Worm (Caenorhabditis elegans) whole organism, young adult: ENCODE results near the gene F35H10.2.

Experiments
- B0019.2 ChIP-seq: fragments of 200-800 bp; sonication (Bioruptor generic); conservative IDR thresholded peaks from 2 replicates; pipeline ENCODE4 v1.3.6; 2022; ENCODE audit warnings: missing genetic modification reagents, missing genetic modification characterization, missing compliant biosample characterization
- B0035.1 ChIP-seq: sonication (generic microtip); optimal IDR thresholded peaks from 2 replicates; lab custom pipeline; 2016; ENCODE audit warnings: missing genetic modification characterization, mild to moderate bottlenecking, missing compliant biosample characterization, missing genotype, missing genetic modification reagents
- C06A6.2 ChIP-seq: fragments of 200-800 bp; sonication (Bioruptor generic); conservative IDR thresholded peaks from 2 replicates; pipeline ENCODE4 v1.3.6; 2022; ENCODE audit warnings: missing genetic modification characterization, missing compliant biosample characterization
- C17E4.6 ChIP-seq: fragments of 200-800 bp; sonication (Bioruptor generic); IDR thresholded peaks from 2 replicates; pipeline ENCODE4 v1.3.6; 2022; ENCODE audit warnings: missing genetic modification reagents, missing genetic modification characterization, missing compliant biosample characterization
- F10E7.11 ChIP-seq: sonication (generic microtip); optimal IDR thresholded peaks from 2 replicates; lab custom pipeline; 2017; ENCODE audit warnings: mild to moderate bottlenecking, missing genetic modification characterization, moderate library complexity, missing compliant biosample characterization
- F23B12.7 ChIP-seq: sonication (generic microtip); optimal IDR thresholded peaks from 2 replicates; lab custom pipeline; 2017; ENCODE audit warnings: missing genetic modification characterization, mild to moderate bottlenecking, missing compliant biosample characterization, antibody characterized with exemption, moderate library complexity; ENCODE audit not compliant: insufficient read depth
- F49E8.2 ChIP-seq: sonication (generic microtip); optimal IDR thresholded peaks from 3 replicates; lab custom pipeline; 2017; ENCODE audit warnings: missing genetic modification characterization, mild to moderate bottlenecking, missing compliant biosample characterization, antibody characterized with exemption, moderate library complexity; ENCODE audit not compliant: insufficient read depth
- F52B5.7 ChIP-seq: sonication (generic microtip); optimal IDR thresholded peaks from 2 replicates; lab custom pipeline; 2016; ENCODE audit warnings: mild to moderate bottlenecking, missing genetic modification characterization, missing compliant biosample characterization
- F55B11.4 ChIP-seq: sonication (generic microtip); optimal IDR thresholded peaks from 2 replicates; lab custom pipeline; 2016; ENCODE audit warnings: missing compliant biosample characterization, missing genetic modification characterization, borderline replicate concordance; ENCODE audit not compliant: insufficient read depth
- K11D2.4 ChIP-seq: fragments of 200-800 bp; sonication (Bioruptor generic); IDR thresholded peaks from 2 replicates; pipeline ENCODE4 v1.3.6; 2022; ENCODE audit warnings: missing genetic modification reagents, missing genetic modification characterization, missing compliant biosample characterization
- K12H6.12 ChIP-seq: fragments of 200-800 bp; sonication (Bioruptor generic); optimal IDR thresholded peaks from 2 replicates; lab custom pipeline; 2018; ENCODE audit warnings: mild to moderate bottlenecking, missing genetic modification characterization, missing compliant biosample characterization
- T26A5.8 ChIP-seq: sonication (generic microtip); optimal IDR thresholded peaks from 2 replicates; lab custom pipeline; 2016; ENCODE audit warnings: missing genetic modification characterization, missing compliant biosample characterization
- Y67H2A.10 ChIP-seq: fragments of 200-800 bp; sonication (Bioruptor generic); conservative IDR thresholded peaks from 2 replicates; pipeline ENCODE4 v1.3.6; 2022; ENCODE audit warnings: missing genetic modification reagents, missing genetic modification characterization, missing compliant biosample characterization
- Y95B8A.8 ChIP-seq: fragments of 200-800 bp; sonication (Bioruptor generic); IDR thresholded peaks from 2 replicates; pipeline ENCODE4 v1.3.6; 2022; ENCODE audit warnings: missing genetic modification reagents, missing genetic modification characterization, missing compliant biosample characterization
- akir-1 ChIP-seq: fragments of 200-800 bp; sonication (Bioruptor generic); optimal IDR thresholded peaks from 2 replicates; lab custom pipeline; 2018; ENCODE audit warnings: mild to moderate bottlenecking, missing genetic modification characterization, moderate library complexity, missing compliant biosample characterization
- ama-1 ChIP-seq, 3 experiments: fragments of 150-350 bp in 1 of 3; sonication (generic microtip) in 2 of 3; optimal IDR thresholded peaks; 2 replicates each; lab custom pipeline; 2014 to 2018; ENCODE audit warnings: missing biosample characterization in 2 of 3, missing genetic modification characterization in 2 of 3, missing genetic modification reagents in 2 of 3
- aptf-3 ChIP-seq: fragments of 200-800 bp; sonication (Bioruptor generic); IDR thresholded peaks from 2 replicates; pipeline ENCODE4 v1.3.6; 2022; ENCODE audit warnings: missing genetic modification characterization, missing compliant biosample characterization
- athp-1 ChIP-seq: sonication (generic microtip); optimal IDR thresholded peaks from 2 replicates; lab custom pipeline; 2017; ENCODE audit warnings: mild to moderate bottlenecking, missing genetic modification characterization, missing compliant biosample characterization
- bed-1 ChIP-seq: fragments of 200-800 bp; sonication (Bioruptor generic); IDR thresholded peaks from 2 replicates; pipeline ENCODE4 v1.3.6; 2022; ENCODE audit warnings: missing genetic modification reagents, missing genetic modification characterization, missing compliant biosample characterization
- ceh-100 ChIP-seq: fragments of 200-800 bp; sonication (Bioruptor generic); IDR thresholded peaks from 2 replicates; pipeline ENCODE4 v1.3.6; 2022; ENCODE audit warnings: missing genetic modification reagents, missing genetic modification characterization, missing compliant biosample characterization
- ceh-27 ChIP-seq: fragments of 200-800 bp; sonication (Bioruptor generic); optimal IDR thresholded peaks from 2 replicates; lab custom pipeline; 2018; ENCODE audit warnings: mild to moderate bottlenecking, missing genetic modification characterization, moderate library complexity, missing compliant biosample characterization
- die-1 ChIP-seq: sonication (generic microtip); optimal IDR thresholded peaks from 2 replicates; lab custom pipeline; 2016; ENCODE audit warnings: missing genotype, mild to moderate bottlenecking, missing genetic modification characterization, missing compliant biosample characterization
- ets-4 ChIP-seq: fragments of 200-800 bp; sonication (Bioruptor generic); optimal IDR thresholded peaks from 2 replicates; lab custom pipeline; 2018; ENCODE audit warnings: mild to moderate bottlenecking, missing genetic modification characterization, missing compliant biosample characterization
- fkh-3 ChIP-seq: sonication (generic microtip); optimal IDR thresholded peaks from 2 replicates; lab custom pipeline; 2016; ENCODE audit warnings: mild to moderate bottlenecking, missing genetic modification characterization, missing compliant biosample characterization
- let-607 ChIP-seq, 2 experiments: fragments of 200-800 bp in 1 of 2; sonication (Bioruptor generic) in 1 of 2; sonication (generic microtip) in 1 of 2; optimal IDR thresholded peaks; 2 replicates each; lab custom pipeline; 2016 to 2018; ENCODE audit warnings: mild to moderate bottlenecking in 2 of 2, missing compliant biosample characterization in 2 of 2, missing genetic modification characterization in 2 of 2, moderate library complexity in 2 of 2, missing genotype in 1 of 2
- lsy-27 ChIP-seq: sonication (generic microtip); optimal IDR thresholded peaks from 2 replicates; lab custom pipeline; 2017; ENCODE audit warnings: missing genetic modification characterization, mild to moderate bottlenecking, missing compliant biosample characterization, antibody characterized with exemption, missing genotype, borderline replicate concordance; ENCODE audit not compliant: insufficient read depth
- madf-3 ChIP-seq: fragments of 200-800 bp; sonication (Bioruptor generic); IDR thresholded peaks from 2 replicates; pipeline ENCODE4 v1.3.6; 2022; ENCODE audit warnings: missing genetic modification reagents, missing genetic modification characterization, missing compliant biosample characterization
- madf-8 ChIP-seq: fragments of 200-800 bp; sonication (Bioruptor generic); conservative IDR thresholded peaks from 2 replicates; pipeline ENCODE4 v1.3.6; 2022; ENCODE audit warnings: missing genetic modification reagents, missing genetic modification characterization, missing compliant biosample characterization
- mel-28 ChIP-seq: sonication (generic microtip); optimal IDR thresholded peaks from 2 replicates; lab custom pipeline; 2016; ENCODE audit warnings: borderline replicate concordance, mild to moderate bottlenecking, missing genetic modification characterization, missing compliant biosample characterization
- mes-4 ChIP-seq: sonication (generic microtip); optimal IDR thresholded peaks from 2 replicates; lab custom pipeline; 2016; ENCODE audit warnings: missing genotype, missing genetic modification characterization, missing compliant biosample characterization
- nfyb-1 ChIP-seq: fragments of 200-800 bp; sonication (Bioruptor generic); IDR thresholded peaks from 2 replicates; pipeline ENCODE4 v1.3.6; 2022; ENCODE audit warnings: missing genetic modification reagents, missing genetic modification characterization, missing compliant biosample characterization
- nhr-179 ChIP-seq: sonication (generic microtip); optimal IDR thresholded peaks from 2 replicates; lab custom pipeline; 2016; ENCODE audit warnings: mild to moderate bottlenecking, missing genetic modification characterization, missing compliant biosample characterization
- nhr-90 ChIP-seq: sonication (generic microtip); optimal IDR thresholded peaks from 2 replicates; lab custom pipeline; 2016; ENCODE audit warnings: missing genotype, mild to moderate bottlenecking, missing genetic modification characterization, missing compliant biosample characterization
- sea-2 ChIP-seq: fragments of 200-800 bp; sonication (Bioruptor generic); IDR thresholded peaks from 2 replicates; pipeline ENCODE4 v1.3.6; 2022; ENCODE audit warnings: missing genetic modification characterization, missing compliant biosample characterization
- snpc-1.1 ChIP-seq: sonication (generic microtip); optimal IDR thresholded peaks from 2 replicates; lab custom pipeline; 2017; ENCODE audit warnings: missing genetic modification characterization, mild to moderate bottlenecking, missing compliant biosample characterization, antibody characterized with exemption, moderate library complexity, missing genotype, missing genetic modification reagents; ENCODE audit not compliant: insufficient read depth
- snpc-4 ChIP-seq, 5 experiments: fragments of 150-350 bp in 1 of 5; sonication (generic microtip) in 4 of 5; optimal IDR thresholded peaks; 2 replicates each; lab custom pipeline; 2014 to 2018; ENCODE audit warnings: missing genetic modification characterization in 5 of 5, missing biosample characterization in 3 of 5, antibody characterized with exemption in 2 of 5, mild to moderate bottlenecking in 2 of 5, missing compliant biosample characterization in 2 of 5, missing genotype in 2 of 5, moderate library complexity in 2 of 5, missing genetic modification reagents in 1 of 5
- somi-1 ChIP-seq: fragments of 200-800 bp; sonication (Bioruptor generic); optimal IDR thresholded peaks from 2 replicates; lab custom pipeline; 2018; ENCODE audit warnings: mild to moderate bottlenecking, missing genetic modification characterization, missing compliant biosample characterization
- tbx-9 ChIP-seq: sonication (generic microtip); optimal IDR thresholded peaks from 2 replicates; lab custom pipeline; 2016; ENCODE audit warnings: borderline replicate concordance, missing genetic modification characterization, inconsistent platforms, missing compliant biosample characterization
- tlf-1 ChIP-seq: fragments of 200-800 bp; sonication (Bioruptor generic); optimal IDR thresholded peaks from 2 replicates; lab custom pipeline; 2018; ENCODE audit warnings: mild to moderate bottlenecking, missing genetic modification characterization, missing compliant biosample characterization
- unc-130 ChIP-seq: sonication (generic microtip); optimal IDR thresholded peaks from 2 replicates; lab custom pipeline; 2016; ENCODE audit warnings: missing genetic modification reagents, missing genetic modification characterization, missing compliant biosample characterization
- xnd-1 ChIP-seq: sonication (generic microtip); optimal IDR thresholded peaks from 2 replicates; lab custom pipeline; 2016; ENCODE audit warnings: missing genotype, missing genetic modification reagents, missing genetic modification characterization, missing compliant biosample characterization
- zfh-2 ChIP-seq: fragments of 200-800 bp; sonication (Bioruptor generic); conservative IDR thresholded peaks from 2 replicates; pipeline ENCODE4 v1.3.6; 2022; ENCODE audit warnings: missing genetic modification reagents, missing genetic modification characterization, missing compliant biosample characterization
- zim-3 ChIP-seq: sonication (generic microtip); optimal IDR thresholded peaks from 2 replicates; lab custom pipeline; 2017; ENCODE audit warnings: mild to moderate bottlenecking, missing genetic modification characterization, moderate library complexity, missing compliant biosample characterization
- ztf-18 ChIP-seq: sonication (generic microtip); optimal IDR thresholded peaks from 2 replicates; lab custom pipeline; 2016; ENCODE audit warnings: missing genotype, mild to moderate bottlenecking, missing genetic modification characterization, missing compliant biosample characterization
- ztf-22 ChIP-seq: fragments of 200-800 bp; sonication (Bioruptor generic); optimal IDR thresholded peaks from 2 replicates; lab custom pipeline; 2018; ENCODE audit warnings: mild to moderate bottlenecking, missing genetic modification characterization, moderate library complexity, missing compliant biosample characterization
- ztf-28 ChIP-seq: fragments of 200-800 bp; sonication (Bioruptor generic); IDR thresholded peaks from 2 replicates; pipeline ENCODE4 v1.3.6; 2022; ENCODE audit warnings: missing genetic modification reagents, missing genetic modification characterization, missing compliant biosample characterization

Gene F35H10.2

DNA sequence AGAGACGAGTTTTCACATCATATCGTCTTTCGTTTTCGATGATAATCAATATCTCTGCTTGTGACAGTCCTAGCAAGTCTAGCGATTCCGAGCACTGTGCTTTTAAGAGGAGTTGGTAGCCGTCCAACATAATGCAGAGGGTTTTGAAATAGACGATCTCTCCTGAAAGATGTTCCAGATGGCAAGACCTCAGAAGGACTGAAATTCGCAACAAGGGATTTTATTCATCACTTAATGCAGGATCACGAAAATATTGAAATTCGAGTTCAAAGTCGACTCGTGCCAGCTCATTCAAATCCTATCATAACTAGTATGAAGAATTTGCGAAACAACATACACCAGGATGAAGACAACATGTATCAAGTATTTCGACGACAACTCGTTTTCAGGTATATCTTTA, 48.5 kb downstream of the F35H10.2 start, which contains the start of gene D2096.7 (continued):
- TF ChIP-seq xnd-1 (tag; lab: Kevin White, UChicago) = peak; percentile 61
- TF ChIP-seq ceh-27 (GFP tag; lab: Kevin White, UChicago) = no peak
- TF ChIP-seq zim-3 (tag; lab: Kevin White, UChicago) = peak; percentile 64
- peak; percentile 46 for TF ChIP-seq K12H6.12
- TF ChIP-seq C06A6.2 = no peak
- TF ChIP-seq bed-1 (GFP tag; lab: Robert Waterston, UW) = peak; percentile 92
- TF ChIP-seq tbx-9 (tag; lab: Kevin White, UChicago) = peak; percentile 91
- no peak for TF ChIP-seq F23B12.7
- TF ChIP-seq F55B11.4 = no peak
- TF ChIP-seq mes-4 (tag; lab: Kevin White, UChicago) = peak; percentile 29
- TF ChIP-seq ztf-28 (GFP tag; lab: Robert Waterston, UW) = no peak
- peak; percentile 93 for TF ChIP-seq T26A5.8 (tag; lab: Kevin White, UChicago)
- TF ChIP-seq C17E4.6 = peak; percentile 76
- TF ChIP-seq mel-28 (tag; lab: Kevin White, UChicago) = no peak
- TF ChIP-seq aptf-3 = peak; percentile 94
- TF ChIP-seq unc-130 (GFP tag; lab: Kevin White, UChicago) = peak; percentile 89
- TF ChIP-seq ets-4 (GFP tag; lab: Kevin White, UChicago) = peak; percentile 69
- peak; percentile 81 for TF ChIP-seq nhr-90 (tag; lab: Kevin White, UChicago)
- TF ChIP-seq madf-3 (GFP tag; lab: Robert Waterston, UW) = peak; percentile 91
- TF ChIP-seq nhr-179 (tag; lab: Kevin White, UChicago) = no peak
- TF ChIP-seq athp-1 (tag; lab: Kevin White, UChicago) = peak; percentile 92
- peak; percentile 78 for TF ChIP-seq die-1 (tag; lab: Kevin White, UChicago)
- TF ChIP-seq tlf-1 (GFP tag; lab: Kevin White, UChicago) = peak; percentile 62
- TF ChIP-seq K11D2.4 (GFP tag; lab: Robert Waterston, UW) = 0 out of 2 replicates have a peak, but pooled peaks have one; percentile 22
- peak; percentile 74 for TF ChIP-seq ceh-100 (GFP tag; lab: Robert Waterston, UW)
- TF ChIP-seq madf-8 (GFP tag; lab: Robert Waterston, UW) = no peak; the same call in 1 of the 2 replicates
- TF ChIP-seq snpc-1.1 (tag; lab: Kevin White, UChicago) = peak; percentile 48
- TF ChIP-seq nfyb-1 (GFP tag; lab: Robert Waterston, UW) = peak; percentile 82
- no peak for TF ChIP-seq akir-1 (GFP tag; lab: Kevin White, UChicago)
- no peak for TF ChIP-seq zfh-2 (GFP tag; lab: Robert Waterston, UW)
- peak; percentile 64; the same call in 1 of the 2 replicates for TF ChIP-seq Y95B8A.8 (GFP tag; lab: Robert Waterston, UW)
- no peak for TF ChIP-seq snpc-4 (GFP tag; optimal IDR thresholded peaks at IDR 0.05; lab: Kevin White, UChicago)
- TF ChIP-seq snpc-4 (tag; optimal IDR thresholded peaks at IDR 0.05; lab: Kevin White, UChicago) = peak in 2 of 4 experiments; percentile 67 to 72
- TF ChIP-seq B0035.1 (tag; lab: Kevin White, UChicago) = peak; percentile 52
- peak; percentile 57 for TF ChIP-seq ztf-18
- TF ChIP-seq let-607 (tag; optimal IDR thresholded peaks at IDR 0.05; lab: Kevin White, UChicago) = peak in 1 of 2 experiments; percentile 47
- TF ChIP-seq lsy-27 (tag; lab: Kevin White, UChicago) = no peak
- TF ChIP-seq ama-1 (optimal IDR thresholded peaks at IDR 0.05; lab: Kevin White, UChicago) = peak; percentile 74
- peak; percentile 76 to 95 for TF ChIP-seq ama-1 (GFP tag; optimal IDR thresholded peaks at IDR 0.05; lab: Kevin White, UChicago)
- no peak for TF ChIP-seq sea-2
- TF ChIP-seq Y67H2A.10 (GFP tag; lab: Robert Waterston, UW) = no peak
- TF ChIP-seq fkh-3 (tag; lab: Kevin White, UChicago) = peak; percentile 77
- TF ChIP-seq B0019.2 = no peak
- TF ChIP-seq ztf-22 (GFP tag; lab: Kevin White, UChicago) = peak; percentile 10
- TF ChIP-seq somi-1 (GFP tag; lab: Kevin White, UChicago) = no peak
- peak; percentile 85 for TF ChIP-seq F10E7.11
- peak; percentile 95 for TF ChIP-seq F49E8.2 (tag; lab: Kevin White, UChicago)
- TF ChIP-seq F52B5.7 (tag; lab: Kevin White, UChicago) = peak; percentile 93
